Fruit fly (Drosophila melanogaster) whole organism, wandering third instar larva: ENCODE measurements around the gene Sbp2.

Source experiments
- Abd-B ChIP-seq: fragments of >200 bp; optimal IDR thresholded peaks from 2 replicates; lab custom pipeline; 2017; ENCODE audit warnings: missing biosample characterization, missing genetic modification characterization
- Dif ChIP-seq: fragments of 200-275, 200-300 bp; sonication (Bioruptor generic); optimal IDR thresholded peaks from 2 replicates; lab custom pipeline; 2018; ENCODE audit warnings: missing biosample characterization, missing genetic modification characterization; ENCODE audit not compliant: partially characterized antibody
- Mio ChIP-seq: sonication (Bioruptor generic); optimal IDR thresholded peaks from 2 replicates; lab custom pipeline; 2016; ENCODE audit warnings: missing biosample characterization, missing genetic modification characterization
- Myc ChIP-seq: fragments of >200 bp; optimal IDR thresholded peaks from 2 replicates; lab custom pipeline; 2017
- OdsH ChIP-seq: fragments of 200-800 bp; sonication (Bioruptor generic); optimal IDR thresholded peaks from 2 replicates; lab custom pipeline; 2016; ENCODE audit warnings: missing biosample characterization, mild to moderate bottlenecking, missing genetic modification characterization
- Rel ChIP-seq, 2 experiments: fragments of 200-800 bp; sonication (Bioruptor generic) in 1 of 2; optimal IDR thresholded peaks; 2 replicates in 1 of 2; 3 replicates in 1 of 2; lab custom pipeline; 2016 to 2019; ENCODE audit warnings: mild to moderate bottlenecking in 2 of 2, missing biosample characterization in 2 of 2, missing genetic modification characterization in 2 of 2, moderate library complexity in 1 of 2
- brk ChIP-seq: fragments of 200-800 bp; sonication (Bioruptor generic); optimal IDR thresholded peaks from 2 replicates; lab custom pipeline; 2016; ENCODE audit warnings: missing biosample characterization, mild to moderate bottlenecking, missing genetic modification characterization
- jim ChIP-seq: fragments of 175-275, 200-325 bp; sonication (Bioruptor generic); optimal IDR thresholded peaks from 2 replicates; lab custom pipeline; 2016; ENCODE audit warnings: missing biosample characterization, mild to moderate bottlenecking, missing genetic modification characterization
- lola ChIP-seq: fragments of >200 bp; optimal IDR thresholded peaks from 2 replicates; lab custom pipeline; 2017; ENCODE audit warnings: missing biosample characterization, missing genetic modification characterization
- pan ChIP-seq: fragments of >200 bp; optimal IDR thresholded peaks from 2 replicates; lab custom pipeline; 2017
- psq ChIP-seq: fragments of 200-800 bp; sonication (Bioruptor generic); optimal IDR thresholded peaks from 3 replicates; lab custom pipeline; 2017; ENCODE audit warnings: missing biosample characterization, mild to moderate bottlenecking, missing genetic modification characterization, moderate library complexity
- sage ChIP-seq: fragments of 200-800 bp; sonication (Bioruptor generic); optimal IDR thresholded peaks from 2 replicates; lab custom pipeline; 2016; ENCODE audit warnings: missing biosample characterization, mild to moderate bottlenecking, missing genetic modification characterization
- usp ChIP-seq: fragments of >200 bp; optimal IDR thresholded peaks from 2 replicates; lab custom pipeline; 2017; ENCODE audit warnings: missing biosample characterization, missing genetic modification characterization

DNA sequence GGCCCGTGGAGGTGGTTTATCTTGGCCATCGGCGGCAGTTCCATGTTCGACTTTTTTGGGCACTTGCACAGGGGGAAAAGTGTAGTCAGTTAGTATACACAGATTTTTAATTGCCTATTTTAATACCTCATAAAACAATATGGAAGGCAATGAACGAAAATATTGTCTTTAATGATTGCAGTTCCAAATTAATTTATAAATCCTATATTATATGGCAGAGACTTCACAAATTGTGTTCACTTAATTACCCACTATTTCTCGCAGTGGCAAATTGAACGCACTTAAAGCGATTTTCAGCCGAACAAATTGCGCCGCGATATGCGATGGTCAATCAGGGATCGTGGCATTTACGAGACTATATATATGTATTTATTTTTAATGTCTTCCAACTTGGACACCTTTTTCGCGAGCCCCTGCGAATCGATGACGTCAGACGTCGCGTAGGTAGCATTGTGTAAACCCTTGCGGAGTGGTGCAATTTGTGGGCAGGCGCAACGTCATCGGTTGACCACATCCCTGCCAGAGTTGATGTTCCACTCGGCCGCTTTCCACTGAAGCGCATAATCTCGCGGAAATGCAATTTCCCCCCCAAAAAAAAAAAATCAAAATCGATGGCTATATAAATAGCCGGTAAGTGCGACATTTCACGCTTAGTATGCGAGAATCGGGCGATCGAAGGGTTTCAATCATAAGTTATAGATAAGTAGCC lies 16.3 kb downstream of the Sbp2 start, which contains the start of gene CG13670:
- no peak for TF ChIP-seq OdsH (GFP tag; lab: Kevin White, UChicago)
- no peak for TF ChIP-seq pan (lab: Kevin White, UChicago)
- TF ChIP-seq usp (GFP tag; lab: Kevin White, UChicago) = no peak
- TF ChIP-seq lola (GFP tag; lab: Kevin White, UChicago) = no peak
- TF ChIP-seq psq (GFP tag; lab: Kevin White, UChicago) = no peak
- TF ChIP-seq Myc (lab: Kevin White, UChicago) = no peak
- TF ChIP-seq Abd-B (GFP tag; lab: Kevin White, UChicago) = no peak
- TF ChIP-seq jim (GFP tag; lab: Kevin White, UChicago) = no peak
- no peak for TF ChIP-seq Mio (GFP tag; lab: Kevin White, UChicago)
- no peak for TF ChIP-seq Dif (GFP tag; lab: Kevin White, UChicago)
- TF ChIP-seq sage (GFP tag; lab: Kevin White, UChicago) = no peak
- no peak for TF ChIP-seq brk (GFP tag; lab: Kevin White, UChicago)
- no peak for TF ChIP-seq Rel (GFP tag; optimal IDR thresholded peaks at IDR 0.05; lab: Kevin White, UChicago)
- no peak for TF ChIP-seq Rel (tag; optimal IDR thresholded peaks at IDR 0.05; lab: Kevin White, UChicago)
